Fruit fly (Drosophila melanogaster) whole organism, wandering third instar larva: ENCODE data around the gene CG34178.

Experiments
- lola ChIP-seq: fragments of >200 bp; optimal IDR thresholded peaks from 2 replicates; lab custom pipeline; 2017; ENCODE audit warnings: missing biosample characterization, missing genetic modification characterization
- usp ChIP-seq: fragments of >200 bp; optimal IDR thresholded peaks from 2 replicates; lab custom pipeline; 2017; ENCODE audit warnings: missing biosample characterization, missing genetic modification characterization

- no peak for TF ChIP-seq lola (GFP tag; lab: Kevin White, UChicago)
- TF ChIP-seq usp (GFP tag; lab: Kevin White, UChicago) = no peak
These were observed 8.4 kb downstream of the CG34178 start, which contains the start of the genes Sfp24F and CG15432 for dm6 chr2L:4442010-4442587.
